Fruit fly (Drosophila melanogaster): Measurements from ENCODE around the gene CG1428.

dm6 chr2L:21899001-21899715 lies 6.9 kb upstream of the CG1428 start:
- TF ChIP-seq Clk (GFP tag; optimal IDR thresholded peaks at IDR 0.05) (no peak), kay (GFP tag; ENCODE audit: borderline replicate concordance) (no peak), bab1 (GFP tag; optimal IDR thresholded peaks at IDR 0.05) (no peak), toe (GFP tag; optimal IDR thresholded peaks at IDR 0.05) (no peak), CG12768 (GFP tag; optimal IDR thresholded peaks at IDR 0.05) (no peak), CG7101 (tag; optimal IDR thresholded peaks at IDR 0.05) (no peak), cic (GFP tag; optimal IDR thresholded peaks at IDR 0.05) (no peak), ovo (GFP tag; optimal IDR thresholded peaks at IDR 0.05) (peak; percentile 35), CG33017 (tag; optimal IDR thresholded peaks at IDR 0.05) (no peak)
